Fruit fly (Drosophila melanogaster): Measurements from ENCODE around the gene CG11357.

dm6 chr3L:4510317-4510716, 31.5 kb upstream of the CG11357 start:
- TF ChIP-seq CG18764 (GFP tag; optimal IDR thresholded peaks at IDR 0.05) (no peak), CG6272 (GFP tag; IDR thresholded peaks at IDR 0.05) (no peak), BEAF-32 (GFP tag; optimal IDR thresholded peaks at IDR 0.05) (no peak), HmgZ (tag; optimal IDR thresholded peaks at IDR 0.05) (no peak), Sin3A (optimal IDR thresholded peaks at IDR 0.05) (no peak), fd96Cb (tag; optimal IDR thresholded peaks at IDR 0.05) (no peak)

All from whole organism, embryonic.